Worm (Caenorhabditis elegans): ENCODE results near the gene C33D3.3.

ce11 chrX:10480563-10481290, 4.4 kb upstream of the C33D3.3 start, which contains the start of gene elt-2:
- TF ChIP-seq sox-2 (GFP tag; IDR thresholded peaks at IDR 0.05) = no peak
- TF ChIP-seq gmeb-2 (tag; optimal IDR thresholded peaks at IDR 0.05) = no peak
- no peak for TF ChIP-seq unc-55 (GFP tag; optimal IDR thresholded peaks at IDR 0.05)
- no peak for TF ChIP-seq ref-2 (tag; optimal IDR thresholded peaks at IDR 0.05)
- no peak for TF ChIP-seq fkh-10 (GFP tag; optimal IDR thresholded peaks at IDR 0.05)
- TF ChIP-seq nhr-11 (tag; optimal IDR thresholded peaks at IDR 0.05) = no peak
- no peak for TF ChIP-seq elt-2 (tag; optimal IDR thresholded peaks at IDR 0.05)
- TF ChIP-seq lim-6 (tag; optimal IDR thresholded peaks at IDR 0.05) = no peak
- no peak for TF ChIP-seq ama-1 (optimal IDR thresholded peaks at IDR 0.05)
